Worm (Caenorhabditis elegans): ENCODE measurements around the gene xbx-1.

xbx-1 gene

DNA sequence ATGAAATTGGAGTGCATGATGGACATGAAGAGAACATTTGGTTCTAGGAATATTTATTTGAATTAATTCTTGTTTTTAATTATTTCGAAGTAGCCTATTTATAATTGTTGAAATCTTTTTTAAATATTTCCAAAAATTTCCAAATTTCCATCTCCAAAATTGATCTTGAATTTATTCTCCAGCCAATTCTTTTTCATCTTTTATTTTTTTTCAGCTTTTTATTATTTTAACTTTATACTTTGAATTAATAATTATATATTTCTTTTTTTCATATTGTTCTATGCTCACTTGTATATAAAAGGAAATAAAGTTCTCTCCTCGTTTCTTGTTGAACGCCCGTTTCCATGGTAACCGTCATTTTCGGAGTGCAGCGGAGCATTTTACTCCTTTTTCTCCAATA lies at the start of gene xbx-1:
xbx-1 (plus strand) TSS at position 301 of the 400 bp plus-strand sequence.
- TF ChIP-seq mbf-1 (tag; optimal IDR thresholded peaks at IDR 0.05), result no peak
- TF ChIP-seq ceh-82 (tag; optimal IDR thresholded peaks at IDR 0.05), result no peak
- TF ChIP-seq sem-4 (tag; optimal IDR thresholded peaks at IDR 0.05), result no peak
- no peak for TF ChIP-seq lin-13 (GFP tag; optimal IDR thresholded peaks at IDR 0.05)
- no peak for TF ChIP-seq alr-1 (tag; optimal IDR thresholded peaks at IDR 0.05)
- TF ChIP-seq nhr-77 (tag; optimal IDR thresholded peaks at IDR 0.05), result no peak
- TF ChIP-seq ztf-1 (GFP tag; conservative IDR thresholded peaks at IDR 0.05), result no peak
- TF ChIP-seq fos-1 (tag; optimal IDR thresholded peaks at IDR 0.05), result no peak
- no peak for TF ChIP-seq unc-39 (tag; optimal IDR thresholded peaks at IDR 0.05)
- no peak for TF ChIP-seq nhr-23 (tag; optimal IDR thresholded peaks at IDR 0.05)
- TF ChIP-seq aly-2 (tag; optimal IDR thresholded peaks at IDR 0.05), result no peak
- TF ChIP-seq elt-1 (tag; optimal IDR thresholded peaks at IDR 0.05), result no peak
- TF ChIP-seq lin-11 (tag; optimal IDR thresholded peaks at IDR 0.05), result no peak
- no peak for TF ChIP-seq sma-9 (GFP tag; optimal IDR thresholded peaks at IDR 0.05)
- no peak for TF ChIP-seq sma-9 (tag; optimal IDR thresholded peaks at IDR 0.05)
- no peak for TF ChIP-seq lin-39 (tag; optimal IDR thresholded peaks at IDR 0.05)
- TF ChIP-seq unc-62 (GFP tag; optimal IDR thresholded peaks at IDR 0.05), result no peak
- TF ChIP-seq ztf-4 (tag; optimal IDR thresholded peaks at IDR 0.05), result no peak

DNA sequence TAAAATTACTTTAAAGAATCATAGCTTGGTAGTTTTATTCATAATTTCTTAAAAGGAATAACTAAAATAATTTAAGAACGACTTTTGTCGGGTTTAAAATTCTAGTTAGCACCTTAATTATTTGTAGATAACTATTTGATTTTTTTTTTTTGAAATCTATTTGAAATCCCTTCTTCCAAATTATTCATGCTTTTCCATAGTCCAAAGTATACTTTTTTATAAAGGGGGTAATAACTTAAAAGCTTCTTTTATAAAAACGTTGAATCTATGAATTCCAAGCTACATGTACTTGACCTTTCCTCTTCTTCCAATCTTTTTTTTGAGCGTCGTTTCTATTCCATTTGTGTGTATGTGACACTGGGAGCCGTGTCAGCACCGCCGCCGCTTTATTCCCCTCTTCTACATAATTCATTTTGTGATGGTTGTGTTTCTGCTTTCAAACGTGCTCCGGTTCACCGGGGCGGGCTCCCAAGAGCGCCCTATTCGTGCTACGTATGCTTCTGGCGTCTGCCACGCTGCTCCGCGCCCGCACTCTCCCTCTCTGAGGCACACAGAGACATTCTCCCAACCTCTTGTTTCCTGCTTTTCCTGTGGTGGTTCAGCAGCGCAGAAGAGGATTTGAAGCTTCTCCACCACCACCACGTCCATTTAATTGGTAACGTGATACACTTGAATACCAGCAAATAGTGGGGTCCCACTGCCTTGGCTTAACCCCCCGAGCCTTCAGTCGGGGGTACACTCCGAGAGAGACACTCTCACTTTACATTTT lies 46.4 kb upstream of the xbx-1 start:
- TF ChIP-seq ceh-16 (tag; optimal IDR thresholded peaks at IDR 0.05) (no peak), Y55F3AM.14 (GFP tag; optimal IDR thresholded peaks at IDR 0.05) (no peak), aly-2 (tag; optimal IDR thresholded peaks at IDR 0.05) (no peak), lsy-2 (tag; optimal IDR thresholded peaks at IDR 0.05) (no peak), snpc-4 (tag; optimal IDR thresholded peaks at IDR 0.05) (no peak), lin-13 (GFP tag; optimal IDR thresholded peaks at IDR 0.05) (no peak), zag-1 (tag; optimal IDR thresholded peaks at IDR 0.05) (no peak), peb-1 (tag; optimal IDR thresholded peaks at IDR 0.05) (no peak), R02D3.7 (tag; optimal IDR thresholded peaks at IDR 0.05) (no peak), egl-27 (tag; optimal IDR thresholded peaks at IDR 0.05) (no peak), lin-39 (tag; optimal IDR thresholded peaks at IDR 0.05) (no peak), unc-55 (GFP tag; optimal IDR thresholded peaks at IDR 0.05) (no peak), dmd-4 (tag; optimal IDR thresholded peaks at IDR 0.05) (no peak), C34F6.9 (tag; optimal IDR thresholded peaks at IDR 0.05) (no peak), gmeb-1 (tag; optimal IDR thresholded peaks at IDR 0.05) (no peak), sma-3 (GFP tag; optimal IDR thresholded peaks at IDR 0.05) (no peak)

DNA sequence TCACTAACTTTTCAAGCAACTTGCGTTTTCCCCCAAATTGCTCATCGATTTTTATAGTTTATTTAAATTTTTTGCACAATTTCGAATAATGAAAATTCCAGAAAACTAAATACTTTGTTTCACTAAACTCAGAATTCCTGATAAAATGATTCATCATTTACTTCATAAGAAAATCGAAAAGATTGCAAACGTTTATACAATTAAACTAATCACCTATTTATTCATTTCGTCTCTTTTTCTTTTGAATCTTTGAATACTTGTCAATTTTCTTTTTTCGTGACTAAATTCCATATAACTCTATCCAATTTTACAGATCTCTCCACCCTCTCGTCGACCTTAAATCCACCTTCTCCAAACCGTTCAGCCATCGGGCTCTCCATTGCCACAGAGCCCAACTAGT lies 43.5 kb upstream of the xbx-1 start, which contains the start of gene C30G7.2:
C30G7.2 (plus strand) TSS at position 301 of the 400 bp plus-strand sequence.
- no peak for TF ChIP-seq snpc-4 (tag; optimal IDR thresholded peaks at IDR 0.05)
- TF ChIP-seq nhr-10 (tag; optimal IDR thresholded peaks at IDR 0.05), result no peak
- no peak for TF ChIP-seq nhr-23 (tag; optimal IDR thresholded peaks at IDR 0.05)
- no peak for TF ChIP-seq alr-1 (tag; optimal IDR thresholded peaks at IDR 0.05)
- no peak for TF ChIP-seq zag-1 (tag; optimal IDR thresholded peaks at IDR 0.05)
- TF ChIP-seq lsy-2 (tag; optimal IDR thresholded peaks at IDR 0.05), result no peak
- TF ChIP-seq ama-1 (optimal IDR thresholded peaks at IDR 0.05), result no peak
- no peak for TF ChIP-seq unc-39 (tag; optimal IDR thresholded peaks at IDR 0.05)
- TF ChIP-seq lin-13 (GFP tag; optimal IDR thresholded peaks at IDR 0.05), result no peak
- TF ChIP-seq lin-11 (tag; optimal IDR thresholded peaks at IDR 0.05), result no peak

DNA sequence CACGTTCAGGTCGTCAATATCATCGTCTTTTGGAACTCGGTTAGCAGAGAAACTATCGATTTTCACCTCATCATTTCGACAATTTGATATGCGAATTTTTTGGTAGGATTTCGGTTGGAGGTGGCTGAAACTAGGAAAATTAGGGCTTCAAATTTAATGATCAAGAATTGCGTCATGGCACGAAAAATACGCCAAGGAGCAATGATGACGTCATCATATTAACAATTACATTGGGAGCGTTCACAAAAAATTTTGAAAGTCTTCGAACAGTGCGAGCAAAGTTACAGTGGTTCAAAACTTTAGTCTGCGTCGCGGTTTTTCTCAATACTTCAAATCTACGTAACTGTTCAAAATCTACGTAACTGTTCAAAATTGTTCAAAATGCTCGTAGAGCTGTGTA lies 37.1 kb upstream of the xbx-1 start:
- TF ChIP-seq sma-3 (GFP tag; optimal IDR thresholded peaks at IDR 0.05), result no peak
- no peak for TF ChIP-seq fos-1 (tag; optimal IDR thresholded peaks at IDR 0.05)
- TF ChIP-seq R02D3.7 (tag; optimal IDR thresholded peaks at IDR 0.05), result no peak
- no peak for TF ChIP-seq ama-1 (optimal IDR thresholded peaks at IDR 0.05)
- TF ChIP-seq lin-11 (tag; optimal IDR thresholded peaks at IDR 0.05), result no peak
- TF ChIP-seq snpc-4 (tag; optimal IDR thresholded peaks at IDR 0.05), result no peak
- TF ChIP-seq blmp-1 (tag; optimal IDR thresholded peaks at IDR 0.05; ENCODE audit: insufficient read depth), result no peak
- TF ChIP-seq nhr-6 (tag; optimal IDR thresholded peaks at IDR 0.05), result no peak
- TF ChIP-seq ceh-82 (tag; optimal IDR thresholded peaks at IDR 0.05), result no peak
- no peak for TF ChIP-seq lin-13 (GFP tag; optimal IDR thresholded peaks at IDR 0.05)
- TF ChIP-seq nhr-77 (tag; optimal IDR thresholded peaks at IDR 0.05), result no peak
- no peak for TF ChIP-seq C34F6.9 (tag; optimal IDR thresholded peaks at IDR 0.05)
- no peak for TF ChIP-seq alr-1 (tag; optimal IDR thresholded peaks at IDR 0.05)
- TF ChIP-seq crh-2 (tag; optimal IDR thresholded peaks at IDR 0.05), result no peak
- no peak for TF ChIP-seq gmeb-1 (tag; optimal IDR thresholded peaks at IDR 0.05)
- no peak for TF ChIP-seq peb-1 (tag; optimal IDR thresholded peaks at IDR 0.05)
- no peak for TF ChIP-seq nhr-23 (tag; optimal IDR thresholded peaks at IDR 0.05)
- TF ChIP-seq zag-1 (tag; optimal IDR thresholded peaks at IDR 0.05), result no peak
- TF ChIP-seq ztf-1 (GFP tag; conservative IDR thresholded peaks at IDR 0.05), result no peak
